Worm (Caenorhabditis elegans) whole organism, L1 larva: Measurements from ENCODE around the gene ZC404.1.

Experiments
- ama-1 ChIP-seq: fragments of 150-350 bp; optimal IDR thresholded peaks from 2 replicates; lab custom pipeline; 2014
- blmp-1 ChIP-seq: fragments of 150-350 bp; optimal IDR thresholded peaks from 2 replicates; lab custom pipeline; 2014; ENCODE audit warnings: missing biosample characterization, missing genetic modification characterization
- ceh-8 ChIP-seq: fragments of 200-800 bp; sonication (Bioruptor generic); optimal IDR thresholded peaks from 2 replicates; lab custom pipeline; 2018; ENCODE audit warnings: mild to moderate bottlenecking, missing genetic modification characterization, moderate library complexity, missing compliant biosample characterization
- ceh-82 ChIP-seq, 3 experiments: fragments of 150-350 bp in 1 of 3; sonication (generic microtip) in 2 of 3; optimal IDR thresholded peaks; 2 replicates each; lab custom pipeline; 2014 to 2017; ENCODE audit warnings: missing biosample characterization in 3 of 3, missing genetic modification characterization in 3 of 3
- ceh-88 ChIP-seq: fragments of 200-800 bp; sonication (Bioruptor generic); IDR thresholded peaks from 2 replicates; pipeline ENCODE4 v1.3.6; 2022; ENCODE audit warnings: missing genetic modification characterization, missing compliant biosample characterization
- efl-1 ChIP-seq, 4 experiments: fragments of 150-350 bp; optimal IDR thresholded peaks in 3 of 4; peaks in 1 of 4; 1 replicate in 1 of 4; 2 replicates in 3 of 4; lab custom pipeline; 2014; ENCODE audit warnings: missing biosample characterization in 2 of 4, missing genetic modification characterization in 2 of 4, missing genetic modification reagents in 2 of 4
- egl-13 ChIP-seq: sonication (generic microtip); optimal IDR thresholded peaks from 2 replicates; lab custom pipeline; 2016; ENCODE audit warnings: missing genotype, missing genetic modification reagents, missing genetic modification characterization, missing compliant biosample characterization
- egl-27 ChIP-seq, 2 experiments: fragments of 150-350 bp in 1 of 2; sonication (generic microtip); optimal IDR thresholded peaks; 3 replicates each; lab custom pipeline; 2017 to 2018; ENCODE audit warnings: missing biosample characterization in 2 of 2, missing genetic modification characterization in 2 of 2, missing genetic modification reagents in 2 of 2
- elt-2 ChIP-seq: sonication (generic microtip); optimal IDR thresholded peaks from 2 replicates; lab custom pipeline; 2016; ENCODE audit warnings: missing genetic modification characterization, mild to moderate bottlenecking, inconsistent platforms, missing compliant biosample characterization, missing genetic modification reagents
- elt-3 ChIP-seq, 6 experiments: fragments of 150-350 bp in 1 of 6; sonication (generic microtip); optimal IDR thresholded peaks; 2 replicates each; lab custom pipeline; 2017 to 2018; ENCODE audit warnings: missing biosample characterization in 6 of 6, missing genetic modification characterization in 6 of 6, inconsistent platforms in 1 of 6
- fkh-4 ChIP-seq: sonication (generic microtip); optimal IDR thresholded peaks from 2 replicates; lab custom pipeline; 2016; ENCODE audit warnings: missing compliant biosample characterization, missing genetic modification characterization, borderline replicate concordance
- fkh-8 ChIP-seq: sonication (generic microtip); optimal IDR thresholded peaks from 2 replicates; lab custom pipeline; 2016; ENCODE audit warnings: mild to moderate bottlenecking, missing genetic modification characterization, missing compliant biosample characterization
- jun-1 ChIP-seq: fragments of 150-350 bp; optimal IDR thresholded peaks from 2 replicates; lab custom pipeline; 2014; ENCODE audit warnings: missing biosample characterization, missing genetic modification reagents, missing genetic modification characterization
- lin-14 ChIP-seq: fragments of 200-800 bp; sonication (Bioruptor generic); optimal IDR thresholded peaks from 2 replicates; lab custom pipeline; 2018; ENCODE audit warnings: mild to moderate bottlenecking, missing genetic modification characterization, moderate library complexity, missing compliant biosample characterization
- lin-35 ChIP-seq, 2 experiments: fragments of 150-350 bp; optimal IDR thresholded peaks; 2 replicates each; lab custom pipeline; 2014; ENCODE audit warnings: missing biosample characterization in 2 of 2, missing genetic modification characterization in 2 of 2, missing genetic modification reagents in 2 of 2
- lir-3 ChIP-seq: sonication (generic microtip); optimal IDR thresholded peaks from 2 replicates; lab custom pipeline; 2016; ENCODE audit warnings: mild to moderate bottlenecking, missing genetic modification characterization, moderate library complexity, missing compliant biosample characterization; ENCODE audit not compliant: poor library complexity
- mep-1 ChIP-seq: fragments of 150-350 bp; optimal IDR thresholded peaks from 2 replicates; lab custom pipeline; 2014; ENCODE audit warnings: missing biosample characterization, missing genetic modification characterization
- nhr-20 ChIP-seq: sonication (generic microtip); optimal IDR thresholded peaks from 2 replicates; lab custom pipeline; 2016; ENCODE audit warnings: mild to moderate bottlenecking, missing genetic modification characterization, missing compliant biosample characterization
- nhr-237 ChIP-seq: fragments of 150-350 bp; optimal IDR thresholded peaks from 2 replicates; lab custom pipeline; 2014; ENCODE audit warnings: missing biosample characterization, missing genetic modification characterization
- nhr-47 ChIP-seq: sonication (generic microtip); optimal IDR thresholded peaks from 2 replicates; lab custom pipeline; 2016; ENCODE audit warnings: mild to moderate bottlenecking, missing genetic modification characterization, moderate library complexity, missing compliant biosample characterization
- nhr-71 ChIP-seq: sonication (generic microtip); optimal IDR thresholded peaks from 2 replicates; lab custom pipeline; 2016; ENCODE audit warnings: mild to moderate bottlenecking, missing genetic modification characterization, moderate library complexity, missing compliant biosample characterization
- nhr-85 ChIP-seq: sonication (generic microtip); peaks from one replicate; lab custom pipeline; 2016; ENCODE audit warnings: missing genetic modification characterization, inconsistent platforms, missing compliant biosample characterization
- pax-3 ChIP-seq: fragments of 200-800 bp; sonication (Bioruptor generic); optimal IDR thresholded peaks from 2 replicates; lab custom pipeline; 2018; ENCODE audit warnings: mild to moderate bottlenecking, missing genetic modification characterization, moderate library complexity, missing compliant biosample characterization
- pqm-1 ChIP-seq: sonication (generic microtip); optimal IDR thresholded peaks from 3 replicates; lab custom pipeline; 2017; ENCODE audit warnings: missing biosample characterization, missing genetic modification characterization
- skn-1 ChIP-seq: fragments of 150-350 bp; optimal IDR thresholded peaks from 2 replicates; lab custom pipeline; 2014; ENCODE audit warnings: missing biosample characterization, missing genetic modification characterization
- sox-4 ChIP-seq: sonication (generic microtip); optimal IDR thresholded peaks from 2 replicates; lab custom pipeline; 2016; ENCODE audit warnings: missing genetic modification characterization, missing compliant biosample characterization
- swsn-7 ChIP-seq: sonication (generic microtip); optimal IDR thresholded peaks from 2 replicates; lab custom pipeline; 2016; ENCODE audit warnings: missing genetic modification characterization, missing compliant biosample characterization
- tbx-2 ChIP-seq: sonication (generic microtip); optimal IDR thresholded peaks from 2 replicates; lab custom pipeline; 2016; ENCODE audit warnings: missing genetic modification characterization, missing compliant biosample characterization
- unc-86 ChIP-seq: sonication (generic microtip); optimal IDR thresholded peaks from 2 replicates; lab custom pipeline; 2016; ENCODE audit warnings: missing genetic modification characterization, missing compliant biosample characterization

ZC404.1 gene

ce11 chrV:6821509-6821908 is 27.5 kb downstream of the ZC404.1 start, which contains the start of gene T15B7.8 (continued):
- no peak for TF ChIP-seq lir-3 (tag; lab: Kevin White, UChicago)
- TF ChIP-seq nhr-47 (tag; lab: Kevin White, UChicago): no peak
- TF ChIP-seq, all 84 proteins: peak for 0

ce11 chrV:6823432-6823831 is 29.4 kb downstream of the ZC404.1 start:
- TF ChIP-seq fkh-8 (tag; lab: Kevin White, UChicago): no peak
- no peak for TF ChIP-seq mep-1 (tag; lab: Kevin White, UChicago)
- TF ChIP-seq lin-14 (GFP tag; lab: Kevin White, UChicago): no peak
- TF ChIP-seq elt-2 (tag; lab: Kevin White, UChicago): peak; percentile 89
- peak in 1 of 2 experiments; percentile 10 for TF ChIP-seq lin-35 (GFP tag; optimal IDR thresholded peaks at IDR 0.05; lab: Kevin White, UChicago)
- no peak for TF ChIP-seq jun-1 (tag; lab: Kevin White, UChicago)
- peak; percentile 6 for TF ChIP-seq nhr-20 (tag; lab: Kevin White, UChicago)
- TF ChIP-seq egl-13 (tag; lab: Kevin White, UChicago): no peak
- TF ChIP-seq elt-3 (tag; optimal IDR thresholded peaks at IDR 0.05; lab: Kevin White, UChicago): no peak
- TF ChIP-seq ama-1 (lab: Kevin White, UChicago): no peak

DNA sequence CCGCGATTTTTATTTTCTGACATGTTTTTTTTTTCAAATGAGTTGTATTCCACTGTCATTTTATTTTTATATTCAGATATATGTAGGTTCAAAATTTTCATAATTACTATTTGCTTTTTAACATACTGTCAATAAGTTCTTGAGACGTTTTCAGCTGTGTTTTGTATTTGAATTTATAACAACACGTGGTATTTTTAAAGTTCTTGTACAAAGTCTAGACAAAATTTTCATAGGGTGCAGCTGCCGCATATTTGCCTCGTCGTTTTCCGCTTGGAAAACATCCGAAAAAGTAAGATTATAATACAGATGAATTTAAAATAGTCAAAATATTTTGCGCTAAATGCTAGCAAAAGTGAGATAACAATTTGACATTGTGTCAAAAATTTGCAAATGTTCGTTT is 34.8 kb downstream of the ZC404.1 start, which contains the start of gene dmsr-15:
Gene dmsr-15, minus strand, starts transcription at position 101 of the 400 bp plus-strand sequence.
- TF ChIP-seq ceh-88 (GFP tag; lab: Robert Waterston, UW) (no peak), fkh-4 (tag; lab: Kevin White, UChicago) (no peak), egl-27 (tag; optimal IDR thresholded peaks at IDR 0.05; lab: Kevin White, UChicago) (no peak), sox-4 (tag; lab: Kevin White, UChicago) (no peak), blmp-1 (tag; lab: Kevin White, UChicago) (no peak), mep-1 (tag; lab: Kevin White, UChicago) (no peak), pqm-1 (tag; lab: Kevin White, UChicago) (no peak), swsn-7 (no peak), ceh-82 (tag; optimal IDR thresholded peaks at IDR 0.05; lab: Kevin White, UChicago) (no peak), pax-3 (tag; lab: Kevin White, UChicago) (no peak), nhr-237 (tag; lab: Kevin White, UChicago) (no peak), tbx-2 (no peak)

DNA sequence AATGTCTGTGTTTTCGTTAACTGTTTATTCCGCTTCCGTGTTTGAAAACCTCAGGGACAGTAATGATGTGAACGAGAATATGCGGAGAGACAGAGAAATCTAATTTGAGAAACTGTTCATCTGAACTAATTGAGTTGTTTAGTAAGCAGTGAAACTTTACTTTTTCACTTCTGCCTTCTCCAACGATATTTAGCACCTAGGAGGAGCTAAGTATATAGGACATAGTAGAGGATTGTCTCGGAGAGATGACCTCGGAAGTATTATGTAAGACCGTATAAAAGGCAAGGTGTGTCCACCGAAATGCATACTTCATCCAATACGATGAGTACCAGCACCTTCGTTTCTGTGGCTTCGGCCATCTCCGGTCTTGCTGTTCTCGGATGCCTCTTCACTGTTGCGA is 35.4 kb downstream of the ZC404.1 start, which contains the start of gene col-141:
Gene col-141, plus strand, starts transcription at position 301 of the 400 bp plus-strand sequence.
- TF ChIP-seq efl-1 (optimal IDR thresholded peaks at IDR 0.05; lab: Kevin White, UChicago) (no peak), efl-1 (GFP tag; optimal IDR thresholded peaks at IDR 0.05 in 1 of 2; lab: Kevin White, UChicago) (peak in 1 of 2 experiments; percentile 9), nhr-71 (no peak)

DNA sequence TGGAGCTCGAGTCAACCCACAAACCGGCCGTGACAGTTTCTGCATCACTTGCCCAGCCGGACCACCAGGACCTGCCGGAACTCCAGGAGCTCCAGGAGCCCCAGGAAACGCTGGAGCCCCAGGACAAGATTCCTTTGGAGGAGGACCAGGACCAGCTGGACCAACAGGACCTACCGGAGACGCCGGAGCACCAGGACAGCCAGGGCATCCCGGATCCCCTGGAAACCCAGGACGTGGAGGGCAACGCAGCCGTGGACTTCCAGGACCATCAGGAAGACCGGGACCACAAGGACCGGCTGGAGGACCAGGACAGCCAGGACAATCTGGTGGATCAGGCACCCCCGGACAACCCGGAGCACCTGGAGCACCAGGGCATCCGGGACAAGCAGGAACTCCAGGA is 36.1 kb downstream of the ZC404.1 start:
- TF ChIP-seq ceh-8: peak; percentile 45
- no peak for TF ChIP-seq blmp-1 (tag; lab: Kevin White, UChicago)
- TF ChIP-seq, all 84 proteins: peak for 1

DNA sequence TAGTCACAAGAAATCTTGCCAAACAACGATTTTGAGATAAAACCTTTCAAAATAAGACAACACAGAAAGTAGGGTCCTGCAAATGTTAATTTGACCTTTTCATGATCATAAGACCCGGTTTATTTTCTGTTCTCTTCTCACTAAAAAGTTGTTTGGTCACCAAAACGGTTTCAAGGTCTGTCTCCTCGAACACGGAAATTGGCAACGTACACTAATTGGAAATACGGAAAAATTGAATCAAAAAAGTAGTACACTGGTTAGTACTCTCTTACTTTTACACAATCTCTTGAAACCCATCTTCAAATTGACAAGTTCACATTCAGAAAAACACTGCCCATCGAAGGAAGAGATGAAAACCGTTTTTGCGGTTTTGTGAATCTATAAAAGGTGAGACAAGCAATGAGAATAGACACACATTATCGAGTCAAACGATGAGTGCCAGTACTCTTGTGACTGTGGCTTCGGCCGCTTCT is 36.8 kb downstream of the ZC404.1 start, which contains the start of gene col-142:
Gene col-142, plus strand, starts transcription at position 423 of the 473 bp plus-strand sequence.
- TF ChIP-seq unc-86 (tag; lab: Kevin White, UChicago): no peak
- peak; percentile 84 for TF ChIP-seq nhr-85 (tag; lab: Kevin White, UChicago)
- no peak for TF ChIP-seq skn-1 (tag; lab: Kevin White, UChicago)
- TF ChIP-seq nhr-237 (tag; lab: Kevin White, UChicago): no peak
- TF ChIP-seq lin-14 (GFP tag; lab: Kevin White, UChicago): peak; percentile 64
- no peak for TF ChIP-seq fkh-8 (tag; lab: Kevin White, UChicago)
- no peak for TF ChIP-seq lir-3 (tag; lab: Kevin White, UChicago)
- no peak for TF ChIP-seq nhr-47 (tag; lab: Kevin White, UChicago)
